Worm (Caenorhabditis elegans): ENCODE results near the gene ZC443.3.

The ZC443.3 gene

ce11 chrV:12780248-12780647 is 33.7 kb downstream of the ZC443.3 start (continued):
- TF ChIP-seq C38D4.7 (GFP tag; optimal IDR thresholded peaks at IDR 0.05) (peak; percentile 89), ceh-22 (tag; optimal IDR thresholded peaks at IDR 0.05) (no peak), unc-42 (tag; optimal IDR thresholded peaks at IDR 0.05) (peak; percentile 68), K02D7.2 (tag; optimal IDR thresholded peaks at IDR 0.05) (peak; percentile 88), T23F11.4 (GFP tag; optimal IDR thresholded peaks at IDR 0.05) (peak; percentile 90), tbx-2 (tag; optimal IDR thresholded peaks at IDR 0.05) (peak; percentile 85), ceh-31 (tag; optimal IDR thresholded peaks at IDR 0.05) (peak; percentile 73), che-1 (tag; optimal IDR thresholded peaks at IDR 0.05) (peak; percentile 90), ceh-24 (tag; optimal IDR thresholded peaks at IDR 0.05) (peak; percentile 47), hlh-30 (tag; optimal IDR thresholded peaks at IDR 0.05; ENCODE audit: insufficient read depth) (peak; percentile 30), sdc-2 (tag; optimal IDR thresholded peaks at IDR 0.05) (peak; percentile 73), nfya-1 (tag; optimal IDR thresholded peaks at IDR 0.05) (peak; percentile 69), pqm-1 (tag; optimal IDR thresholded peaks at IDR 0.05) (peak; percentile 78), C08G9.2 (tag; optimal IDR thresholded peaks at IDR 0.05) (peak; percentile 80), ama-1 (optimal IDR thresholded peaks at IDR 0.05) (no peak), ref-2 (tag; optimal IDR thresholded peaks at IDR 0.05) (peak; percentile 91), ceh-19 (GFP tag; optimal IDR thresholded peaks at IDR 0.05) (peak; percentile 95), ztf-16 (tag; optimal IDR thresholded peaks at IDR 0.05) (peak; percentile 91), sox-4 (tag; optimal IDR thresholded peaks at IDR 0.05) (peak; percentile 94), nhr-11 (tag; optimal IDR thresholded peaks at IDR 0.05) (no peak), fkh-6 (tag; optimal IDR thresholded peaks at IDR 0.05) (peak; percentile 92), madf-2 (tag; optimal IDR thresholded peaks at IDR 0.05) (peak; percentile 91), pros-1 (tag; optimal IDR thresholded peaks at IDR 0.05) (no peak), mec-3 (tag; optimal IDR thresholded peaks at IDR 0.05; ENCODE audit: borderline replicate concordance) (no peak), hlh-6 (tag; optimal IDR thresholded peaks at IDR 0.05) (peak; percentile 96), K09A11.1 (tag; optimal IDR thresholded peaks at IDR 0.05; ENCODE audit: insufficient read depth) (peak; percentile 68), unc-3 (GFP tag; conservative IDR thresholded peaks at IDR 0.05) (peak; percentile 96), unc-3 (tag; optimal IDR thresholded peaks at IDR 0.05) (peak; percentile 84), ahr-1 (tag; optimal IDR thresholded peaks at IDR 0.05) (peak; percentile 67), Y22D7AL.16 (tag; optimal IDR thresholded peaks at IDR 0.05) (peak; percentile 93), ttx-3 (tag; optimal IDR thresholded peaks at IDR 0.05) (peak; percentile 88), sox-2 (GFP tag; IDR thresholded peaks at IDR 0.05) (peak; percentile 88), gmeb-2 (tag; optimal IDR thresholded peaks at IDR 0.05) (peak; percentile 92), ets-4 (tag; optimal IDR thresholded peaks at IDR 0.05) (peak; percentile 48), odd-2 (tag; optimal IDR thresholded peaks at IDR 0.05) (peak; percentile 76)

DNA sequence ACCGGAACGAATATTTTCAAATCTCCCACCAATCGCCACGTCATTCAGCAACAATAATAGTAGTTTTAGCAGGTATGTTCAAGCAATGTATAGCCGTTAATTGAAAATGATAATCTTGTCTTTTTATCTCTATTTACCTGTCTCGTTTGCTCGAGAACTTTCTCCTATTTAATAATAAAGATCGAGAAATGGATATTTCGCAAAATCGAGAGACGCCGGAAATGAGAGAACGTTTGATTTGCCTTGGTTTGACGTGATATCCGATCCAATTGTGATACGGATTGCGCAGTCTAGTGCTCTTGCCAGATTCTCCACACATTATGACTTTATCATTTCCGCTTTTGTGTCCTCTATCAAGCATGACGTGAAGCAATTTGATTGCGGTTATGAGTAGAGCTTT is 40.1 kb downstream of the ZC443.3 start:
- TF ChIP-seq fkh-6 (tag; optimal IDR thresholded peaks at IDR 0.05) (no peak), ceh-24 (tag; optimal IDR thresholded peaks at IDR 0.05) (no peak), ahr-1 (tag; optimal IDR thresholded peaks at IDR 0.05) (no peak), gmeb-2 (tag; optimal IDR thresholded peaks at IDR 0.05) (no peak), lin-11 (tag; optimal IDR thresholded peaks at IDR 0.05) (no peak), elt-2 (tag; optimal IDR thresholded peaks at IDR 0.05) (no peak), pat-9 (tag; optimal IDR thresholded peaks at IDR 0.05) (no peak), rnt-1 (tag; optimal IDR thresholded peaks at IDR 0.05) (no peak), tbx-2 (tag; optimal IDR thresholded peaks at IDR 0.05) (no peak), pqm-1 (tag; optimal IDR thresholded peaks at IDR 0.05) (no peak), dve-1 (tag; optimal IDR thresholded peaks at IDR 0.05) (no peak), C08G9.2 (tag; optimal IDR thresholded peaks at IDR 0.05) (no peak), syd-9 (tag; optimal IDR thresholded peaks at IDR 0.05) (no peak), pha-4 (tag; optimal IDR thresholded peaks at IDR 0.05) (no peak), ref-2 (tag; optimal IDR thresholded peaks at IDR 0.05) (no peak), sox-2 (GFP tag; IDR thresholded peaks at IDR 0.05) (no peak), ceh-19 (GFP tag; optimal IDR thresholded peaks at IDR 0.05) (no peak), Y22D7AL.16 (tag; optimal IDR thresholded peaks at IDR 0.05) (no peak)

All from whole organism, late embryonic.